Worm (Caenorhabditis elegans): ENCODE data around the gene elf-1.
A peak's percentile ranks its signal among the peaks of the same experiment; 100 is the strongest.

elf-1 gene

ce11 chrIII:683318-683717 is 5.7 kb upstream of the elf-1 start, which contains the start of gene W02B3.4:
Gene W02B3.4 (minus strand): TSS chrIII:683418.
- TF ChIP-seq nhr-237 (tag; optimal IDR thresholded peaks at IDR 0.05) (no peak), dmd-6 (GFP tag; IDR thresholded peaks at IDR 0.05) (no peak), aha-1 (tag) (peak; percentile 73), ceh-44 (GFP tag; IDR thresholded peaks at IDR 0.05) (no peak), lsy-2 (tag; optimal IDR thresholded peaks at IDR 0.05) (no peak), lin-1 (GFP tag; IDR thresholded peaks at IDR 0.05) (no peak), lin-15B (tag; optimal IDR thresholded peaks at IDR 0.05) (no peak), ces-1 (GFP tag; optimal IDR thresholded peaks at IDR 0.05) (no peak), unc-62 (GFP tag; optimal IDR thresholded peaks at IDR 0.05 in 1 of 2) (peak in 1 of 2 experiments; percentile 84), unc-62 (tag; optimal IDR thresholded peaks at IDR 0.05) (no peak), nhr-76 (tag; optimal IDR thresholded peaks at IDR 0.05) (no peak)

- TF ChIP-seq dmd-6 (GFP tag; IDR thresholded peaks at IDR 0.05) = no peak
- TF ChIP-seq unc-62 (GFP tag; optimal IDR thresholded peaks at IDR 0.05 in 1 of 2) = peak in 1 of 2 experiments; percentile 74
- no peak for TF ChIP-seq unc-62 (tag; optimal IDR thresholded peaks at IDR 0.05)
- TF ChIP-seq tag-97 (GFP tag; IDR thresholded peaks at IDR 0.05) = no peak
- no peak for TF ChIP-seq F10B5.3 (tag; optimal IDR thresholded peaks at IDR 0.05)
- TF ChIP-seq sdz-12 (GFP tag; optimal IDR thresholded peaks at IDR 0.05) = no peak
- no peak for TF ChIP-seq ceh-44 (GFP tag; IDR thresholded peaks at IDR 0.05)
- TF ChIP-seq ztf-7 (tag; optimal IDR thresholded peaks at IDR 0.05) = no peak
- no peak for TF ChIP-seq ceh-32 (tag; optimal IDR thresholded peaks at IDR 0.05; ENCODE audit: poor library complexity)
Measured at ce11 chrIII:688083-688482, 886 bp upstream of the elf-1 start.

- TF ChIP-seq jun-1 (tag; optimal IDR thresholded peaks at IDR 0.05) (no peak), egl-27 (tag; optimal IDR thresholded peaks at IDR 0.05) (no peak), dpl-1 (GFP tag; optimal IDR thresholded peaks at IDR 0.05) (no peak)
Measured at ce11 chrIII:691933-692332, 3.0 kb downstream of the elf-1 start, which contains the start of gene W02B3.7. Gene W02B3.7 (minus strand): TSS chrIII:692033.

ce11 chrIII:696372-696771 is 7.4 kb downstream of the elf-1 start, which contains the start of gene sel-15:
Gene sel-15 (minus strand): TSS chrIII:696472.
- no peak for TF ChIP-seq pqm-1 (tag; optimal IDR thresholded peaks at IDR 0.05)
- TF ChIP-seq nhr-28 (tag; optimal IDR thresholded peaks at IDR 0.05) = peak; percentile 44

ce11 chrIII:698814-699213 is 9.8 kb downstream of the elf-1 start:
- TF ChIP-seq unc-130 (GFP tag; optimal IDR thresholded peaks at IDR 0.05) = peak; percentile 77
- TF ChIP-seq dmd-6 (GFP tag; IDR thresholded peaks at IDR 0.05) = no peak
- TF ChIP-seq set-16 (GFP tag; IDR thresholded peaks at IDR 0.05) = peak; percentile 22; the same call in 1 of the 2 replicates
- TF ChIP-seq daf-19 (GFP tag; conservative IDR thresholded peaks at IDR 0.05) = no peak
- TF ChIP-seq ztf-7 (tag; optimal IDR thresholded peaks at IDR 0.05) = no peak
- TF ChIP-seq aha-1 (tag) = no peak
- TF ChIP-seq R02D3.7 (tag; optimal IDR thresholded peaks at IDR 0.05) = no peak
- TF ChIP-seq ama-1 (optimal IDR thresholded peaks at IDR 0.05) = no peak
- TF ChIP-seq fkh-10 (GFP tag; optimal IDR thresholded peaks at IDR 0.05) = no peak
- TF ChIP-seq nhr-6 (tag; optimal IDR thresholded peaks at IDR 0.05) = no peak
- TF ChIP-seq ceh-62 (tag; optimal IDR thresholded peaks at IDR 0.05) = no peak
- TF ChIP-seq hlh-30 (tag; optimal IDR thresholded peaks at IDR 0.05; ENCODE audit: insufficient read depth) = no peak
- peak; percentile 65; the same call in 1 of the 2 replicates for TF ChIP-seq F26F4.8 (GFP tag; conservative IDR thresholded peaks at IDR 0.05)
- TF ChIP-seq nhr-48 (tag; optimal IDR thresholded peaks at IDR 0.05) = no peak
- TF ChIP-seq lin-13 (GFP tag; optimal IDR thresholded peaks at IDR 0.05) = no peak
- no peak for TF ChIP-seq snpc-4 (tag; optimal IDR thresholded peaks at IDR 0.05)
- TF ChIP-seq zag-1 (tag; optimal IDR thresholded peaks at IDR 0.05) = no peak
- TF ChIP-seq sdz-12 (GFP tag; optimal IDR thresholded peaks at IDR 0.05) = no peak
- TF ChIP-seq ceh-82 (tag; optimal IDR thresholded peaks at IDR 0.05) = no peak
- no peak for TF ChIP-seq dpl-1 (GFP tag; optimal IDR thresholded peaks at IDR 0.05)
- no peak for TF ChIP-seq lin-39 (tag; optimal IDR thresholded peaks at IDR 0.05)
- TF ChIP-seq ctbp-1 (GFP tag; IDR thresholded peaks at IDR 0.05) = peak; percentile 85
- no peak for TF ChIP-seq unc-62 (GFP tag; optimal IDR thresholded peaks at IDR 0.05 in 1 of 2)
- TF ChIP-seq unc-62 (tag; optimal IDR thresholded peaks at IDR 0.05) = no peak
- TF ChIP-seq T26A8.4 (GFP tag; IDR thresholded peaks at IDR 0.05) = 0 out of 2 replicates have a peak, but pooled peaks have one; percentile 58
- no peak for TF ChIP-seq ceh-32 (tag; optimal IDR thresholded peaks at IDR 0.05; ENCODE audit: poor library complexity)
- no peak for TF ChIP-seq nhr-10 (tag; optimal IDR thresholded peaks at IDR 0.05)
- peak; percentile 84 for TF ChIP-seq D1046.2 (GFP tag; IDR thresholded peaks at IDR 0.05)
- TF ChIP-seq jun-1 (tag; optimal IDR thresholded peaks at IDR 0.05) = no peak
- no peak for TF ChIP-seq nhr-76 (tag; optimal IDR thresholded peaks at IDR 0.05)
- TF ChIP-seq Y5F2A.4 (GFP tag; optimal IDR thresholded peaks at IDR 0.05) = peak; percentile 9
- peak; percentile 73 for TF ChIP-seq F49E8.2 (tag; optimal IDR thresholded peaks at IDR 0.05; ENCODE audit: borderline replicate concordance)
- no peak for TF ChIP-seq zfp-3 (GFP tag; conservative IDR thresholded peaks at IDR 0.05)
- no peak for TF ChIP-seq pqm-1 (tag; optimal IDR thresholded peaks at IDR 0.05)
